Worm (Caenorhabditis elegans) whole organism, young adult: ENCODE measurements around the gene mab-3.

Source experiments
- B0336.3 ChIP-seq: fragments of 200-800 bp; sonication (Bioruptor generic); IDR thresholded peaks from 2 replicates; pipeline ENCODE4 v1.3.6; 2022; ENCODE audit warnings: missing genetic modification characterization, missing compliant biosample characterization
- D2030.7 ChIP-seq: fragments of 200-800 bp; sonication (Bioruptor generic); IDR thresholded peaks from 2 replicates; pipeline ENCODE4 v1.3.6; 2022; ENCODE audit warnings: missing genetic modification reagents, missing genetic modification characterization, missing compliant biosample characterization
- F23B12.7 ChIP-seq: sonication (generic microtip); optimal IDR thresholded peaks from 2 replicates; lab custom pipeline; 2017; ENCODE audit warnings: missing genetic modification characterization, mild to moderate bottlenecking, missing compliant biosample characterization, antibody characterized with exemption, moderate library complexity; ENCODE audit not compliant: insufficient read depth
- F33H1.4 ChIP-seq: fragments of 200-800 bp; sonication (Bioruptor generic); IDR thresholded peaks from 2 replicates; pipeline ENCODE4 v1.3.6; 2022; ENCODE audit warnings: missing genetic modification reagents, missing genetic modification characterization, missing compliant biosample characterization
- F39B2.1 ChIP-seq: fragments of 200-800 bp; sonication (Bioruptor generic); IDR thresholded peaks from 2 replicates; pipeline ENCODE4 v1.3.6; 2022; ENCODE audit warnings: missing genetic modification reagents, missing genetic modification characterization, missing compliant biosample characterization
- F52B5.7 ChIP-seq: sonication (generic microtip); optimal IDR thresholded peaks from 2 replicates; lab custom pipeline; 2016; ENCODE audit warnings: mild to moderate bottlenecking, missing genetic modification characterization, missing compliant biosample characterization
- K11D2.4 ChIP-seq: fragments of 200-800 bp; sonication (Bioruptor generic); IDR thresholded peaks from 2 replicates; pipeline ENCODE4 v1.3.6; 2022; ENCODE audit warnings: missing genetic modification reagents, missing genetic modification characterization, missing compliant biosample characterization
- K12H6.12 ChIP-seq: fragments of 200-800 bp; sonication (Bioruptor generic); optimal IDR thresholded peaks from 2 replicates; lab custom pipeline; 2018; ENCODE audit warnings: mild to moderate bottlenecking, missing genetic modification characterization, missing compliant biosample characterization
- T07F8.4 ChIP-seq: sonication (generic microtip); optimal IDR thresholded peaks from 2 replicates; lab custom pipeline; 2016; ENCODE audit warnings: mild to moderate bottlenecking, missing genetic modification characterization, moderate library complexity, missing compliant biosample characterization
- athp-1 ChIP-seq: sonication (generic microtip); optimal IDR thresholded peaks from 2 replicates; lab custom pipeline; 2017; ENCODE audit warnings: mild to moderate bottlenecking, missing genetic modification characterization, missing compliant biosample characterization
- attf-5 ChIP-seq: fragments of 200-800 bp; sonication (Bioruptor generic); optimal IDR thresholded peaks from 2 replicates; lab custom pipeline; 2018; ENCODE audit warnings: mild to moderate bottlenecking, missing genetic modification characterization, missing compliant biosample characterization
- bed-1 ChIP-seq: fragments of 200-800 bp; sonication (Bioruptor generic); IDR thresholded peaks from 2 replicates; pipeline ENCODE4 v1.3.6; 2022; ENCODE audit warnings: missing genetic modification reagents, missing genetic modification characterization, missing compliant biosample characterization
- ceh-27 ChIP-seq: fragments of 200-800 bp; sonication (Bioruptor generic); optimal IDR thresholded peaks from 2 replicates; lab custom pipeline; 2018; ENCODE audit warnings: mild to moderate bottlenecking, missing genetic modification characterization, moderate library complexity, missing compliant biosample characterization
- ceh-79 ChIP-seq: sonication (generic microtip); optimal IDR thresholded peaks from 2 replicates; lab custom pipeline; 2017; ENCODE audit warnings: mild to moderate bottlenecking, missing genetic modification characterization, missing compliant biosample characterization
- die-1 ChIP-seq: sonication (generic microtip); optimal IDR thresholded peaks from 2 replicates; lab custom pipeline; 2016; ENCODE audit warnings: missing genotype, mild to moderate bottlenecking, missing genetic modification characterization, missing compliant biosample characterization
- dpl-1 ChIP-seq: fragments of 150-350 bp; optimal IDR thresholded peaks from 2 replicates; lab custom pipeline; 2014; ENCODE audit warnings: missing biosample characterization, missing genetic modification reagents, missing genetic modification characterization
- efl-1 ChIP-seq: fragments of 150-350 bp; optimal IDR thresholded peaks from 2 replicates; lab custom pipeline; 2014; ENCODE audit warnings: missing biosample characterization, missing genetic modification reagents, missing genetic modification characterization
- ekl-4 ChIP-seq: fragments of 200-800 bp; sonication (Bioruptor generic); IDR thresholded peaks from 2 replicates; pipeline ENCODE4 v1.3.6; 2022; ENCODE audit warnings: missing genetic modification reagents, missing genetic modification characterization, missing compliant biosample characterization
- fkh-3 ChIP-seq: sonication (generic microtip); optimal IDR thresholded peaks from 2 replicates; lab custom pipeline; 2016; ENCODE audit warnings: mild to moderate bottlenecking, missing genetic modification characterization, missing compliant biosample characterization
- gei-17 ChIP-seq: fragments of 200-800 bp; sonication (Bioruptor generic); optimal IDR thresholded peaks from 2 replicates; lab custom pipeline; 2018; ENCODE audit warnings: mild to moderate bottlenecking, missing genetic modification characterization, missing compliant biosample characterization
- him-1 ChIP-seq: sonication (generic microtip); optimal IDR thresholded peaks from 2 replicates; lab custom pipeline; 2016; ENCODE audit warnings: missing genotype, missing genetic modification reagents, missing genetic modification characterization, missing compliant biosample characterization
- lin-26 ChIP-seq: fragments of 200-800 bp; sonication (Bioruptor generic); IDR thresholded peaks from 2 replicates; pipeline ENCODE4 v1.3.6; 2022; ENCODE audit warnings: missing genetic modification reagents, missing genetic modification characterization, missing compliant biosample characterization
- lin-35 ChIP-seq, 3 experiments: fragments of 150-350 bp in 2 of 3; sonication (generic microtip) in 1 of 3; optimal IDR thresholded peaks; 2 replicates each; lab custom pipeline; 2014 to 2018; ENCODE audit warnings: missing biosample characterization in 3 of 3, missing genetic modification characterization in 3 of 3, missing genetic modification reagents in 3 of 3
- lin-54 ChIP-seq: fragments of 200-800 bp; sonication (Bioruptor generic); optimal IDR thresholded peaks from 2 replicates; lab custom pipeline; 2018; ENCODE audit warnings: mild to moderate bottlenecking, missing genetic modification characterization, missing compliant biosample characterization
- lsy-27 ChIP-seq: sonication (generic microtip); optimal IDR thresholded peaks from 2 replicates; lab custom pipeline; 2017; ENCODE audit warnings: missing genetic modification characterization, mild to moderate bottlenecking, missing compliant biosample characterization, antibody characterized with exemption, missing genotype, borderline replicate concordance; ENCODE audit not compliant: insufficient read depth
- madf-10 ChIP-seq: sonication (generic microtip); optimal IDR thresholded peaks from 2 replicates; lab custom pipeline; 2016; ENCODE audit warnings: mild to moderate bottlenecking, missing genetic modification characterization, missing compliant biosample characterization
- madf-6 ChIP-seq: fragments of 200-800 bp; sonication (Bioruptor generic); IDR thresholded peaks from 2 replicates; pipeline ENCODE4 v1.3.6; 2022; ENCODE audit warnings: missing genetic modification reagents, missing genetic modification characterization, missing compliant biosample characterization
- mcd-1 ChIP-seq: fragments of 200-800 bp; sonication (Bioruptor generic); IDR thresholded peaks from 2 replicates; pipeline ENCODE4 v1.3.6; 2022; ENCODE audit warnings: missing genetic modification reagents, missing genetic modification characterization, missing compliant biosample characterization
- mel-28 ChIP-seq: sonication (generic microtip); optimal IDR thresholded peaks from 2 replicates; lab custom pipeline; 2016; ENCODE audit warnings: borderline replicate concordance, mild to moderate bottlenecking, missing genetic modification characterization, missing compliant biosample characterization
- mxl-1 ChIP-seq: sonication (generic microtip); optimal IDR thresholded peaks from 2 replicates; lab custom pipeline; 2016; ENCODE audit warnings: missing genetic modification characterization, missing compliant biosample characterization
- pbrm-1 ChIP-seq: fragments of 200-800 bp; sonication (Bioruptor generic); IDR thresholded peaks from 2 replicates; pipeline ENCODE4 v1.3.6; 2022; ENCODE audit warnings: missing genetic modification reagents, missing genetic modification characterization, missing compliant biosample characterization
- rcor-1 ChIP-seq: fragments of 200-800 bp; sonication (Bioruptor generic); IDR thresholded peaks from 2 replicates; pipeline ENCODE4 v1.3.6; 2022; ENCODE audit warnings: missing genetic modification reagents, missing genetic modification characterization, missing compliant biosample characterization
- rec-8 ChIP-seq, 2 experiments: sonication (generic microtip); optimal IDR thresholded peaks; 2 replicates each; lab custom pipeline; 2016; ENCODE audit warnings: mild to moderate bottlenecking in 2 of 2, missing genetic modification characterization in 2 of 2, missing genetic modification reagents in 2 of 2, missing genotype in 2 of 2, missing biosample characterization in 1 of 2, missing compliant biosample characterization in 1 of 2, moderate library complexity in 1 of 2
- sea-2 ChIP-seq: fragments of 200-800 bp; sonication (Bioruptor generic); IDR thresholded peaks from 2 replicates; pipeline ENCODE4 v1.3.6; 2022; ENCODE audit warnings: missing genetic modification characterization, missing compliant biosample characterization
- snpc-1.3 ChIP-seq: sonication (generic microtip); optimal IDR thresholded peaks from 2 replicates; lab custom pipeline; 2017; ENCODE audit warnings: missing genetic modification characterization, mild to moderate bottlenecking, missing compliant biosample characterization, antibody characterized with exemption, moderate library complexity, missing genotype, missing genetic modification reagents; ENCODE audit not compliant: insufficient read depth
- snpc-3.4 ChIP-seq: sonication (generic microtip); optimal IDR thresholded peaks from 2 replicates; lab custom pipeline; 2017; ENCODE audit warnings: missing genetic modification characterization, mild to moderate bottlenecking, missing compliant biosample characterization, antibody characterized with exemption, moderate library complexity, missing genotype, missing genetic modification reagents
- snpc-4 ChIP-seq, 5 experiments: fragments of 150-350 bp in 1 of 5; sonication (generic microtip) in 4 of 5; optimal IDR thresholded peaks; 2 replicates each; lab custom pipeline; 2014 to 2018; ENCODE audit warnings: missing genetic modification characterization in 5 of 5, missing biosample characterization in 3 of 5, antibody characterized with exemption in 2 of 5, mild to moderate bottlenecking in 2 of 5, missing compliant biosample characterization in 2 of 5, missing genotype in 2 of 5, moderate library complexity in 2 of 5, missing genetic modification reagents in 1 of 5
- somi-1 ChIP-seq: fragments of 200-800 bp; sonication (Bioruptor generic); optimal IDR thresholded peaks from 2 replicates; lab custom pipeline; 2018; ENCODE audit warnings: mild to moderate bottlenecking, missing genetic modification characterization, missing compliant biosample characterization
- tbp1 ChIP-seq: fragments of 200-800 bp; sonication (Bioruptor generic); optimal IDR thresholded peaks from 2 replicates; lab custom pipeline; 2018; ENCODE audit warnings: mild to moderate bottlenecking, missing genetic modification characterization, missing compliant biosample characterization
- tbx-9 ChIP-seq: sonication (generic microtip); optimal IDR thresholded peaks from 2 replicates; lab custom pipeline; 2016; ENCODE audit warnings: borderline replicate concordance, missing genetic modification characterization, inconsistent platforms, missing compliant biosample characterization
- zfh-2 ChIP-seq: fragments of 200-800 bp; sonication (Bioruptor generic); conservative IDR thresholded peaks from 2 replicates; pipeline ENCODE4 v1.3.6; 2022; ENCODE audit warnings: missing genetic modification reagents, missing genetic modification characterization, missing compliant biosample characterization
- ztf-18 ChIP-seq: sonication (generic microtip); optimal IDR thresholded peaks from 2 replicates; lab custom pipeline; 2016; ENCODE audit warnings: missing genotype, mild to moderate bottlenecking, missing genetic modification characterization, missing compliant biosample characterization
- ztf-28 ChIP-seq: fragments of 200-800 bp; sonication (Bioruptor generic); IDR thresholded peaks from 2 replicates; pipeline ENCODE4 v1.3.6; 2022; ENCODE audit warnings: missing genetic modification reagents, missing genetic modification characterization, missing compliant biosample characterization

The mab-3 gene

DNA sequence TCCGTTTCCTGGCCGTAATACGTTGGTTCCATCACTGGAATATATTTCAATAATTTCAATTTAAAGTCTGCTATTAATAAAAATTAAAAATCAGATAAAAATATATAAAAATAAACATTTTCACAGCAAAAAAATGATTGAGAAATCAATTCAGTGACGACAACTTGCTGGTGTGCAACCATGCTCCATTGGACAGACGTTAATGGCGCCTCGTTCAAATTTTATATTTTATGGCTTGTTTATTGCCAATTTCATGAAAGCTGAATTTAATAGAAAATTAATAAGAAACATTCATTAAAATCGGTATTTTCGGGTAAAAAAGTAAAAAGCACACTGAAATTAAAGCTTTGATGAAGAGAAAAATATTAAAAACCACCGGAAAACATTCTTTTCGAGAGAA, 25.7 kb upstream of the mab-3 start, which contains the start of gene Y53C12A.3 (continued):
- no peak for TF ChIP-seq ceh-27 (GFP tag; lab: Kevin White, UChicago)
- peak in 1 of 3 experiments; percentile 72 for TF ChIP-seq lin-35 (GFP tag; optimal IDR thresholded peaks at IDR 0.05; lab: Kevin White, UChicago)
- no peak for TF ChIP-seq rec-8 (tag; optimal IDR thresholded peaks at IDR 0.05; lab: Kevin White, UChicago)
- no peak for TF ChIP-seq die-1 (tag; lab: Kevin White, UChicago)
- peak; percentile 79 for TF ChIP-seq lin-54 (GFP tag; lab: Kevin White, UChicago)
- peak; percentile 43 for TF ChIP-seq efl-1 (GFP tag; lab: Kevin White, UChicago)
- no peak for TF ChIP-seq snpc-3.4 (tag; lab: Kevin White, UChicago)
- peak; percentile 78 for TF ChIP-seq mcd-1 (GFP tag; lab: Robert Waterston, UW)
- TF ChIP-seq zfh-2 (GFP tag; lab: Robert Waterston, UW), result no peak
- TF ChIP-seq pbrm-1 (GFP tag; lab: Robert Waterston, UW), result no peak
- peak; percentile 8 for TF ChIP-seq dpl-1 (GFP tag; lab: Kevin White, UChicago)
- TF ChIP-seq mel-28 (tag; lab: Kevin White, UChicago), result no peak
- no peak for TF ChIP-seq madf-6 (GFP tag; lab: Robert Waterston, UW)
- no peak for TF ChIP-seq sea-2
- no peak for TF ChIP-seq ekl-4 (GFP tag; lab: Robert Waterston, UW)
- no peak for TF ChIP-seq T07F8.4 (tag; lab: Kevin White, UChicago)
- no peak for TF ChIP-seq bed-1 (GFP tag; lab: Robert Waterston, UW)

DNA sequence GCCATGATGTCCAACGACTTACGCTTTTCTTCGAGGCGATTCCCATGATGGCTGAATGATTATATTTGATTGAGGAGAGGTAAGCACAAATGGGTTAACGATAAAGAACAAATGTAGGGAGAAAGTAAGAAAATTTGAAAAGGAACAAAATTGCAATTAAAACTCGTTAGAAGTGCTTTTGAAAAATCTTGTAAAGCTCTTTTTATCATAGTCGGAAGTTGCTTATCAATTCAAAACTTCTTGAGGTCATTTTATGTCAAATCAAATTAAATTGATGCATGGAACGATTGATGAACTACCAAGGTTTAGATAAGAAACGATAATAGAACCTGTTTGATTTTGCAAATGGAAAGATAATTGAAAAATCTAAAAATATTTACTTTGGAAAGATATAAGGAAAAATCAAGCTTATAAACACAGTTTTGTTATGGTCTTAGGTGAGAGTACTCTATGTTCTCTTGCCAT, 23.1 kb upstream of the mab-3 start, which contains the start of gene glt-5:
Gene glt-5, minus strand, starts transcription at position 51 of the 465 bp plus-strand sequence.
- TF ChIP-seq ztf-28 (GFP tag; lab: Robert Waterston, UW), result no peak
- TF ChIP-seq gei-17, result no peak
- no peak for TF ChIP-seq lin-54 (GFP tag; lab: Kevin White, UChicago)
- no peak for TF ChIP-seq mxl-1
- no peak for TF ChIP-seq F39B2.1 (GFP tag; lab: Robert Waterston, UW)
- TF ChIP-seq B0336.3 (GFP tag; lab: Robert Waterston, UW), result no peak
- TF ChIP-seq lsy-27 (tag; lab: Kevin White, UChicago), result no peak
- no peak for TF ChIP-seq lin-26
- TF ChIP-seq K12H6.12 (tag; lab: Kevin White, UChicago), result no peak
- TF ChIP-seq rec-8 (tag; optimal IDR thresholded peaks at IDR 0.05; lab: Kevin White, UChicago), result no peak
- TF ChIP-seq somi-1 (GFP tag; lab: Kevin White, UChicago), result no peak
- TF ChIP-seq F23B12.7 (tag; lab: Kevin White, UChicago), result no peak
- TF ChIP-seq F52B5.7 (tag; lab: Kevin White, UChicago), result no peak
- TF ChIP-seq tbx-9 (tag; lab: Kevin White, UChicago), result no peak
- TF ChIP-seq, all 124 proteins: peak for 0

DNA sequence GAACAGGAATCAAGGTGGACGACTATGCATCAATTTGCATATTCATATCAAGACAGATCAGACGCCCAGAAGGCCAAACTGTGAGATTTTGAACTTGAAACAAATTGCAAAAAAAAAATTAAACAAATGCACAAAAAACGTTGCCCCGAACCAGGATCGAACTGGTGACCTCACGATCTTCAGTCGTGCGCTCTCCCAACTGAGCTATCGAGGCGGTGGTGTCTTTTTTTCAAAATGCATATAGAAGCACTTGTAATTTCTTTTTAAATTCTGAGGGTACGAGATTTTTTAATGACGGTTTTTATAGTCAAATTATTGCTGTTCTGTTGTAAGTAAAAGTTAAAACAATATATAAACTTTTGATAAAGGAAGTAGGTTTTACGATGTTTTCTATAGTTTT, 18.9 kb upstream of the mab-3 start:
- TF ChIP-seq lsy-27 (tag; lab: Kevin White, UChicago) (peak; percentile 44), tbp1 (GFP tag; lab: Kevin White, UChicago) (peak; percentile 95), D2030.7 (GFP tag; lab: Robert Waterston, UW) (peak; percentile 59), rcor-1 (GFP tag; lab: Robert Waterston, UW) (no peak), snpc-4 (GFP tag; optimal IDR thresholded peaks at IDR 0.05; lab: Kevin White, UChicago) (peak; percentile 7), snpc-4 (tag; optimal IDR thresholded peaks at IDR 0.05; lab: Kevin White, UChicago) (peak in 2 of 4 experiments; percentile 19 to 46), F33H1.4 (peak; percentile 20; the same call in 1 of the 2 replicates), snpc-1.3 (tag; lab: Kevin White, UChicago) (peak; percentile 33), K11D2.4 (GFP tag; lab: Robert Waterston, UW) (no peak), snpc-3.4 (tag; lab: Kevin White, UChicago) (peak; percentile 55), him-1 (tag; lab: Kevin White, UChicago) (peak; percentile 32), madf-10 (no peak), ceh-79 (tag; lab: Kevin White, UChicago) (no peak), fkh-3 (tag; lab: Kevin White, UChicago) (no peak), athp-1 (tag; lab: Kevin White, UChicago) (peak; percentile 25), F23B12.7 (tag; lab: Kevin White, UChicago) (peak; percentile 71), attf-5 (GFP tag; lab: Kevin White, UChicago) (peak; percentile 33), ztf-18 (tag; lab: Kevin White, UChicago) (peak; percentile 46), madf-6 (GFP tag; lab: Robert Waterston, UW) (peak; percentile 35; the same call in 1 of the 2 replicates), rec-8 (tag; optimal IDR thresholded peaks at IDR 0.05; lab: Kevin White, UChicago) (peak in 1 of 2 experiments; percentile 39), lin-54 (GFP tag; lab: Kevin White, UChicago) (peak; percentile 11)
